Worm (Caenorhabditis elegans): ENCODE measurements around the gene num-1.

num-1 gene

ce11 chrV:20853581-20854161, 24.1 kb downstream of the num-1 start, which contains the start of gene F31D4.5:
Gene F31D4.5, plus strand, starts transcription at chrV:20854071.
- TF ChIP-seq B0019.2 (GFP tag; conservative IDR thresholded peaks at IDR 0.05) (no peak), lsy-27 (tag; optimal IDR thresholded peaks at IDR 0.05; ENCODE audit: borderline replicate concordance, insufficient read depth) (no peak), sea-2 (GFP tag; IDR thresholded peaks at IDR 0.05) (no peak), unc-130 (GFP tag; optimal IDR thresholded peaks at IDR 0.05) (no peak), tbp1 (GFP tag; optimal IDR thresholded peaks at IDR 0.05) (no peak), rpc-1 (optimal IDR thresholded peaks at IDR 0.05) (no peak), rpc-1 (tag; optimal IDR thresholded peaks at IDR 0.05) (no peak), zim-3 (tag; optimal IDR thresholded peaks at IDR 0.05) (no peak), snpc-3.4 (tag; optimal IDR thresholded peaks at IDR 0.05) (no peak), B0261.1 (tag; optimal IDR thresholded peaks at IDR 0.05) (no peak), ceh-91 (GFP tag; IDR thresholded peaks at IDR 0.05) (no peak), ztf-25 (GFP tag; IDR thresholded peaks at IDR 0.05) (no peak), somi-1 (GFP tag; optimal IDR thresholded peaks at IDR 0.05) (no peak), lin-40 (tag; optimal IDR thresholded peaks at IDR 0.05) (no peak), nhr-120 (GFP tag; IDR thresholded peaks at IDR 0.05) (no peak)

ce11 chrV:20861080-20861479, 31.5 kb downstream of the num-1 start, which contains the start of gene try-4:
Gene try-4, minus strand, starts transcription at chrV:20861153.
- TF ChIP-seq athp-1 (tag; optimal IDR thresholded peaks at IDR 0.05) (no peak), snpc-3.4 (tag; optimal IDR thresholded peaks at IDR 0.05) (no peak), let-526 (GFP tag; IDR thresholded peaks at IDR 0.05) (no peak), rpc-1 (optimal IDR thresholded peaks at IDR 0.05) (no peak), rpc-1 (tag; optimal IDR thresholded peaks at IDR 0.05) (no peak), T07F8.4 (tag; optimal IDR thresholded peaks at IDR 0.05) (no peak), lin-54 (GFP tag; optimal IDR thresholded peaks at IDR 0.05) (no peak), pha-4 (tag; optimal IDR thresholded peaks at IDR 0.05) (no peak), aptf-3 (GFP tag; IDR thresholded peaks at IDR 0.05) (no peak), hlh-26 (GFP tag; conservative IDR thresholded peaks at IDR 0.05) (no peak), lsl-1 (GFP tag; optimal IDR thresholded peaks at IDR 0.05) (no peak), die-1 (tag; optimal IDR thresholded peaks at IDR 0.05) (no peak), ztf-22 (GFP tag; optimal IDR thresholded peaks at IDR 0.05) (no peak), hsf-1 (GFP tag; IDR thresholded peaks at IDR 0.05) (no peak), gei-17 (GFP tag; optimal IDR thresholded peaks at IDR 0.05) (no peak), hmg-20 (GFP tag; IDR thresholded peaks at IDR 0.05) (no peak), F55B11.4 (tag; optimal IDR thresholded peaks at IDR 0.05; ENCODE audit: borderline replicate concordance, insufficient read depth) (no peak), mel-28 (tag; optimal IDR thresholded peaks at IDR 0.05; ENCODE audit: borderline replicate concordance) (no peak)

- no peak for TF ChIP-seq efl-1 (GFP tag; optimal IDR thresholded peaks at IDR 0.05)
- no peak for TF ChIP-seq T07F8.4 (tag; optimal IDR thresholded peaks at IDR 0.05)
- no peak for TF ChIP-seq repo-1 (tag; optimal IDR thresholded peaks at IDR 0.05)
- TF ChIP-seq F57C9.4 (tag; optimal IDR thresholded peaks at IDR 0.05): no peak
- no peak for TF ChIP-seq lir-1 (GFP tag; conservative IDR thresholded peaks at IDR 0.05)
- no peak for TF ChIP-seq ztf-18 (tag; optimal IDR thresholded peaks at IDR 0.05)
- TF ChIP-seq fkh-3 (tag; optimal IDR thresholded peaks at IDR 0.05): no peak
- TF ChIP-seq aptf-3 (GFP tag; IDR thresholded peaks at IDR 0.05): no peak
- no peak for TF ChIP-seq D2030.7 (GFP tag; IDR thresholded peaks at IDR 0.05)
- TF ChIP-seq attf-5 (GFP tag; optimal IDR thresholded peaks at IDR 0.05): no peak
- TF ChIP-seq nhr-90 (tag; optimal IDR thresholded peaks at IDR 0.05): no peak
- no peak for TF ChIP-seq dpl-1 (GFP tag; optimal IDR thresholded peaks at IDR 0.05)
- TF ChIP-seq lin-40 (tag; optimal IDR thresholded peaks at IDR 0.05): no peak
- no peak for TF ChIP-seq zfh-2 (GFP tag; conservative IDR thresholded peaks at IDR 0.05)
- no peak for TF ChIP-seq F22D6.2 (tag; optimal IDR thresholded peaks at IDR 0.05)
Measured at ce11 chrV:20862681-20863080, 33.1 kb downstream of the num-1 start, which contains the start of gene twk-35. Gene twk-35, plus strand, starts transcription at chrV:20862981.
